Worm (Caenorhabditis elegans) whole organism, L2 larva: ENCODE data around the gene F20D6.2.
A peak's percentile ranks its signal among the peaks of the same experiment; 100 is the strongest.

Source experiments
- C34F6.9 ChIP-seq: fragments of 150-350 bp; optimal IDR thresholded peaks from 2 replicates; lab custom pipeline; 2014; ENCODE audit warnings: missing biosample characterization, missing genetic modification characterization
- F13H6.1 ChIP-seq: sonication (generic microtip); optimal IDR thresholded peaks from 2 replicates; lab custom pipeline; 2016; ENCODE audit warnings: missing genetic modification characterization, missing compliant biosample characterization
- R02D3.7 ChIP-seq: fragments of 150-350 bp; optimal IDR thresholded peaks from 2 replicates; lab custom pipeline; 2014; ENCODE audit warnings: missing biosample characterization, missing genetic modification characterization
- ZK546.5 ChIP-seq: sonication (generic microtip); optimal IDR thresholded peaks from 2 replicates; lab custom pipeline; 2017; ENCODE audit warnings: missing biosample characterization, missing genetic modification characterization
- alr-1 ChIP-seq: fragments of 150-350 bp; optimal IDR thresholded peaks from 2 replicates; lab custom pipeline; 2014; ENCODE audit warnings: missing biosample characterization, missing genetic modification characterization
- ama-1 ChIP-seq: fragments of 150-350 bp; optimal IDR thresholded peaks from 2 replicates; lab custom pipeline; 2018; ENCODE audit warnings: inconsistent platforms
- blmp-1 ChIP-seq: sonication (generic microtip); optimal IDR thresholded peaks from 2 replicates; lab custom pipeline; 2017; ENCODE audit warnings: missing genetic modification characterization, mild to moderate bottlenecking, missing compliant biosample characterization, antibody characterized with exemption, moderate library complexity; ENCODE audit not compliant: insufficient read depth
- ceh-16 ChIP-seq: fragments of 150-350 bp; optimal IDR thresholded peaks from 2 replicates; lab custom pipeline; 2014; ENCODE audit warnings: missing biosample characterization, missing genetic modification characterization
- ceh-82 ChIP-seq: fragments of 150-350 bp; optimal IDR thresholded peaks from 2 replicates; lab custom pipeline; 2014; ENCODE audit warnings: missing biosample characterization, missing genetic modification characterization
- crh-2 ChIP-seq: sonication (generic microtip); optimal IDR thresholded peaks from 2 replicates; lab custom pipeline; 2017; ENCODE audit warnings: missing biosample characterization, missing genetic modification characterization
- dmd-4 ChIP-seq: sonication (generic microtip); optimal IDR thresholded peaks from 2 replicates; lab custom pipeline; 2017; ENCODE audit warnings: missing biosample characterization, missing genetic modification characterization
- elt-1 ChIP-seq: fragments of 150-350 bp; optimal IDR thresholded peaks from 2 replicates; lab custom pipeline; 2014; ENCODE audit warnings: missing biosample characterization, missing genetic modification characterization
- elt-3 ChIP-seq: sonication (generic microtip); optimal IDR thresholded peaks from 2 replicates; lab custom pipeline; 2017; ENCODE audit warnings: missing biosample characterization, missing genetic modification characterization
- fos-1 ChIP-seq: fragments of 150-350 bp; optimal IDR thresholded peaks from 2 replicates; lab custom pipeline; 2014; ENCODE audit warnings: missing biosample characterization, missing genetic modification characterization
- gmeb-1 ChIP-seq: fragments of 150-350 bp; optimal IDR thresholded peaks from 2 replicates; lab custom pipeline; 2014; ENCODE audit warnings: missing biosample characterization, missing genetic modification characterization
- lin-11 ChIP-seq: fragments of 150-350 bp; sonication (generic microtip); optimal IDR thresholded peaks from 2 replicates; lab custom pipeline; 2014; ENCODE audit warnings: missing biosample characterization, missing genetic modification characterization, inconsistent platforms, mixed read lengths
- lin-39 ChIP-seq: fragments of 150-350 bp; optimal IDR thresholded peaks from 2 replicates; lab custom pipeline; 2014; ENCODE audit warnings: missing biosample characterization, missing genetic modification reagents, missing genetic modification characterization
- mdl-1 ChIP-seq, 2 experiments: fragments of 150-350 bp in 1 of 2; sonication (generic microtip) in 1 of 2; optimal IDR thresholded peaks; 2 replicates each; lab custom pipeline; 2017; ENCODE audit warnings: missing biosample characterization in 2 of 2, missing genetic modification characterization in 2 of 2
- nhr-10 ChIP-seq: sonication (generic microtip); optimal IDR thresholded peaks from 2 replicates; lab custom pipeline; 2017; ENCODE audit warnings: missing biosample characterization, missing genetic modification characterization
- nhr-12 ChIP-seq: fragments of 150-350 bp; optimal IDR thresholded peaks from 2 replicates; lab custom pipeline; 2014; ENCODE audit warnings: missing biosample characterization, missing genetic modification characterization
- nhr-129 ChIP-seq: fragments of 150-350 bp; optimal IDR thresholded peaks from 2 replicates; lab custom pipeline; 2014; ENCODE audit warnings: missing biosample characterization, missing genetic modification characterization
- nhr-21 ChIP-seq: fragments of 150-350 bp; optimal IDR thresholded peaks from 2 replicates; lab custom pipeline; 2014; ENCODE audit warnings: missing biosample characterization, missing genetic modification characterization
- nhr-23 ChIP-seq: fragments of 150-350 bp; optimal IDR thresholded peaks from 2 replicates; lab custom pipeline; 2014; ENCODE audit warnings: missing biosample characterization, missing genetic modification reagents, missing genetic modification characterization
- nhr-237 ChIP-seq: fragments of 150-350 bp; optimal IDR thresholded peaks from 2 replicates; lab custom pipeline; 2014; ENCODE audit warnings: missing biosample characterization, missing genetic modification characterization
- nhr-25 ChIP-seq: fragments of 150-350 bp; sonication (generic microtip); optimal IDR thresholded peaks from 3 replicates; lab custom pipeline; 2014; ENCODE audit warnings: missing biosample characterization, missing genetic modification characterization
- nhr-6 ChIP-seq: fragments of 150-350 bp; optimal IDR thresholded peaks from 2 replicates; lab custom pipeline; 2014; ENCODE audit warnings: missing biosample characterization, missing genetic modification characterization
- nhr-77 ChIP-seq: fragments of 150-350 bp; optimal IDR thresholded peaks from 2 replicates; lab custom pipeline; 2014; ENCODE audit warnings: missing biosample characterization, missing genetic modification characterization
- peb-1 ChIP-seq: fragments of 150-350 bp; optimal IDR thresholded peaks from 2 replicates; lab custom pipeline; 2014; ENCODE audit warnings: missing biosample characterization, missing genetic modification characterization
- sem-4 ChIP-seq: fragments of 150-350 bp; optimal IDR thresholded peaks from 2 replicates; lab custom pipeline; 2014; ENCODE audit warnings: missing biosample characterization, missing genetic modification reagents, missing genetic modification characterization
- sma-3 ChIP-seq: sonication (generic microtip); optimal IDR thresholded peaks from 2 replicates; lab custom pipeline; 2016; ENCODE audit warnings: missing genetic modification reagents, missing genetic modification characterization, missing compliant biosample characterization
- sma-9 ChIP-seq, 2 experiments: fragments of 150-350 bp in 1 of 2; sonication (generic microtip) in 1 of 2; optimal IDR thresholded peaks; 2 replicates each; lab custom pipeline; 2014 to 2016; ENCODE audit warnings: missing genetic modification characterization in 2 of 2, mild to moderate bottlenecking in 1 of 2, missing biosample characterization in 1 of 2, missing compliant biosample characterization in 1 of 2, missing genetic modification reagents in 1 of 2, moderate library complexity in 1 of 2
- snpc-4 ChIP-seq: fragments of 150-350 bp; optimal IDR thresholded peaks from 2 replicates; lab custom pipeline; 2014; ENCODE audit warnings: missing biosample characterization, missing genetic modification characterization
- unc-39 ChIP-seq: fragments of 150-350 bp; optimal IDR thresholded peaks from 2 replicates; lab custom pipeline; 2014; ENCODE audit warnings: missing biosample characterization, missing genetic modification characterization
- unc-55 ChIP-seq: fragments of 150-350 bp; sonication (generic microtip); optimal IDR thresholded peaks from 3 replicates; lab custom pipeline; 2014; ENCODE audit warnings: missing biosample characterization, missing genetic modification reagents, missing genetic modification characterization
- unc-62 ChIP-seq: fragments of 150-350 bp; optimal IDR thresholded peaks from 2 replicates; lab custom pipeline; 2014; ENCODE audit warnings: missing biosample characterization, missing genetic modification reagents, missing genetic modification characterization
- ztf-1 ChIP-seq: fragments of 200-800 bp; sonication (Bioruptor generic); conservative IDR thresholded peaks from 2 replicates; pipeline ENCODE4 v1.3.6; 2022; ENCODE audit warnings: missing genetic modification characterization, missing compliant biosample characterization
- ztf-11 ChIP-seq: sonication (generic microtip); optimal IDR thresholded peaks from 2 replicates; lab custom pipeline; 2017; ENCODE audit warnings: missing biosample characterization, missing genetic modification characterization
- ztf-4 ChIP-seq: fragments of 150-350 bp; optimal IDR thresholded peaks from 2 replicates; lab custom pipeline; 2014; ENCODE audit warnings: missing biosample characterization, missing genetic modification characterization

F20D6.2 gene

DNA sequence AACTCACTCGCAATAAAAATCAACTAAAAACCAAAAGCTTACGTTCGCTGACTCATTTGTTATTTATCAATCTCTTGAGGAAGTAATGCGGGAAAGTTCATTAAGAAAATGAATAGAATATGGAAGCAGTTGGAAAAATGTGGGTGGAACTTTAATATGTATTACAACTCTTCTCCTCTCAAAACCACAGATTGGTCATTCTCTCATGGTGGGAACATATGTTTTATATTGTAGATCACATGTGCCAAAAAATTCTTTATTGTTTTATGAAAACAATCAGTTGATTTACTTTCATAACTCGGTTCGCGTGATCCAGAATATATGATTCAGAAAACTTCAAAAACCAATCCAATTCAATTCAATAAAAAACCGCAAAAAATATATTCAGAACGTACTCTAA is 14.1 kb upstream of the F20D6.2 start:
- TF ChIP-seq elt-1 (tag; lab: Kevin White, UChicago) = no peak
- TF ChIP-seq unc-55 (GFP tag; lab: Kevin White, UChicago) = peak; percentile 42

DNA sequence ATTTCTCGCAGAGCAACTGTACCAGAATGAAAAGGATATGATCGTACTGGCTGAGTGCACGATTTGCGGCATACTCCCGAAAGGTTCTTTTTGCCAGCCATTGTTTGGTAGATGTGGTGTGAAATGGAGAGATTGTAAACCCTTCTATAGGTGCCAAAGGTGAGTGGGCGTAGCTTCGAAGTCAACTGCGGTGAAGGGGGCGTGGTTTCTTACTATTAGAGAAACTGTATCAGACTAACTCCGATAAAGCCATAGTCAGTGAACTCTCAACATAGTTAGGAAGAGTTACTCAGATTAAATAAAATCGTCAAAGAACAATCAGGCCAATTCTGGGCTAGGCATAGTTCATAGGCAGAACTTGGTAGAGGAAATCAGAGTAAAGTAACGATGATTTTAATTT is 8.5 kb upstream of the F20D6.2 start, which contains the start of gene F20D6.9:
Gene F20D6.9 (minus strand): TSS at position 101 of the 400 bp plus-strand sequence.
- TF ChIP-seq unc-39 (tag; lab: Kevin White, UChicago) (no peak), unc-55 (GFP tag; lab: Kevin White, UChicago) (no peak), ama-1 (no peak), ztf-4 (tag; lab: Kevin White, UChicago) (no peak), ztf-1 (GFP tag; lab: Robert Waterston, UW) (no peak), alr-1 (tag; lab: Kevin White, UChicago) (no peak), sem-4 (tag; lab: Kevin White, UChicago) (no peak), nhr-237 (tag; lab: Kevin White, UChicago) (no peak), nhr-77 (no peak), ceh-16 (tag; lab: Kevin White, UChicago) (no peak), elt-3 (tag; lab: Kevin White, UChicago) (no peak), ztf-11 (tag; lab: Kevin White, UChicago) (no peak), nhr-129 (no peak), mdl-1 (tag; optimal IDR thresholded peaks at IDR 0.05; lab: Kevin White, UChicago) (no peak), peb-1 (tag; lab: Kevin White, UChicago) (no peak)

DNA sequence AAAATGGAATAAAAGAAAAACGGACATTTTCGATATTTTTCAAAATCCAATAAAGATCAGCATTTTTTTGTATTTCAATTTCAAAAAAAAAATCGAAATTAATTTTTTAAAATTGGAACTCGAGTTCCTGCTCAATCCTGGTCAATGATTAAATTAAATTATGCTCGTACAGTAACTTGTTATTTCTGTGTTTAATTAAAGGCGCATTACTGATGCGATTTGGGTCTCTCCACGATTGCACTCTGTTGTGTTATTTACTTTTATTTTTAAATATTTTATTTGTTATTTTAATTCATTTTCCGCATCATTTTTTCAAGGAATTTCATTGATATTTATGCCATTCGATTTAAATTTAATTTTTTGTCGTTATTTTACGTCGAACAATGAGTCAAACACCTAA is 7.6 kb upstream of the F20D6.2 start:
- TF ChIP-seq ceh-82 (tag; lab: Kevin White, UChicago) = no peak
- TF ChIP-seq unc-39 (tag; lab: Kevin White, UChicago) = no peak
- no peak for TF ChIP-seq ZK546.5
- TF ChIP-seq nhr-6 = no peak

DNA sequence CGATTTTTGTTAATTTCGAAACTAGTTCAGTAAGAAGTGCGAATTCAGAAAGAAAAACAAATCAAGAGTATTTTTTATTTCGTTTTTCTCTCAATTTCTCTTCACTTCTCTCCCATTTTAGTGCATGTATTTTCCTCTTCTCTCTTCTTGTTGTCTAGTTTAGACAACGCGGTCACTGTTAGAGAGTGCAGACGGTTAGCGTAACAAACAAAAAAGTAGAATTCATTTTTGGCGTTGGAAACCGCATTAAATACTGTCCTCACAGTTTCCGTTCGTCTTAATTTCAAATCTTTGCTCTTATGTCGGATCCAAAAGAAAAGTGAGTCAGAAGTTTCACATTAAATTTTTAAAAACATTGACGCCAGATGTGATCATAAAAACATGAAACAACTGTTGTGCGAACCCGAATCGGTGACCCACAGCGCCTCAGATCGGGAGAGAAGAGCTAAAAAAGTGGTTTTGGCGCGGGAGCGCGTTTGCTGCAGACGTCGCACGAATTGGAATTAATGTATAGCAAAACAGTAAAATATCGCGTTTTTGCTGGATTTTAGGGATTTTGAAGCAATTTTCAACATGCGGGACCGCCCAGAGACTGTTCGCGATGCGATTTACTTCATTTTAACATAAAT is 6.8 kb upstream of the F20D6.2 start, which contains the start of gene srp-7:
Gene srp-7 (plus strand): TSS at position 213 of the 629 bp plus-strand sequence.
- TF ChIP-seq nhr-23 (tag; lab: Kevin White, UChicago) (no peak), F13H6.1 (tag; lab: Kevin White, UChicago) (no peak), ztf-1 (GFP tag; lab: Robert Waterston, UW) (no peak), dmd-4 (no peak), R02D3.7 (tag; lab: Kevin White, UChicago) (no peak), sma-3 (GFP tag; lab: Kevin White, UChicago) (no peak), snpc-4 (no peak), ZK546.5 (no peak), lin-39 (no peak), nhr-129 (no peak), unc-62 (GFP tag; lab: Kevin White, UChicago) (no peak), nhr-12 (tag; lab: Kevin White, UChicago) (no peak), gmeb-1 (tag; lab: Kevin White, UChicago) (no peak), nhr-25 (no peak), mdl-1 (tag; optimal IDR thresholded peaks at IDR 0.05; lab: Kevin White, UChicago) (no peak), fos-1 (tag; lab: Kevin White, UChicago) (peak; percentile 21), crh-2 (tag; lab: Kevin White, UChicago) (peak; percentile 50), sma-9 (GFP tag; optimal IDR thresholded peaks at IDR 0.05; lab: Kevin White, UChicago) (no peak), sma-9 (tag; optimal IDR thresholded peaks at IDR 0.05; lab: Kevin White, UChicago) (no peak), ztf-4 (tag; lab: Kevin White, UChicago) (no peak), unc-55 (GFP tag; lab: Kevin White, UChicago) (peak; percentile 19), lin-11 (tag; lab: Kevin White, UChicago) (no peak), nhr-21 (no peak), C34F6.9 (tag; lab: Kevin White, UChicago) (peak; percentile 51), ama-1 (peak; percentile 29), nhr-10 (tag; lab: Kevin White, UChicago) (no peak), nhr-237 (tag; lab: Kevin White, UChicago) (no peak), blmp-1 (no peak), ceh-82 (tag; lab: Kevin White, UChicago) (no peak)
